Worm (Caenorhabditis elegans) whole organism, L1 larva: ENCODE measurements around the gene Y75B8A.6.

Experiments used
- aha-1 ChIP-seq: fragments of 150-350 bp; optimal IDR thresholded peaks from 2 replicates; lab custom pipeline; 2014; ENCODE audit warnings: missing biosample characterization, missing genetic modification characterization
- dpl-1 ChIP-seq, 3 experiments: fragments of 150-350 bp in 2 of 3; sonication (generic microtip) in 1 of 3; optimal IDR thresholded peaks; 2 replicates each; lab custom pipeline; 2014 to 2017; ENCODE audit warnings: missing biosample characterization in 3 of 3, missing genetic modification characterization in 3 of 3, missing genetic modification reagents in 3 of 3
- efl-1 ChIP-seq, 4 experiments: fragments of 150-350 bp; optimal IDR thresholded peaks in 3 of 4; peaks in 1 of 4; 1 replicate in 1 of 4; 2 replicates in 3 of 4; lab custom pipeline; 2014; ENCODE audit warnings: missing biosample characterization in 2 of 4, missing genetic modification characterization in 2 of 4, missing genetic modification reagents in 2 of 4
- egl-27 ChIP-seq, 2 experiments: fragments of 150-350 bp in 1 of 2; sonication (generic microtip); optimal IDR thresholded peaks; 3 replicates each; lab custom pipeline; 2017 to 2018; ENCODE audit warnings: missing biosample characterization in 2 of 2, missing genetic modification characterization in 2 of 2, missing genetic modification reagents in 2 of 2
- fkh-10 ChIP-seq: sonication (generic microtip); optimal IDR thresholded peaks from 2 replicates; lab custom pipeline; 2017; ENCODE audit warnings: missing biosample characterization, missing genetic modification reagents, missing genetic modification characterization
- irx-1 ChIP-seq: sonication (generic microtip); optimal IDR thresholded peaks from 2 replicates; lab custom pipeline; 2016; ENCODE audit warnings: missing genetic modification characterization, missing compliant biosample characterization
- jun-1 ChIP-seq: fragments of 150-350 bp; optimal IDR thresholded peaks from 2 replicates; lab custom pipeline; 2014; ENCODE audit warnings: missing biosample characterization, missing genetic modification reagents, missing genetic modification characterization
- lin-15B ChIP-seq: fragments of 150-350 bp; sonication (generic microtip); optimal IDR thresholded peaks from 3 replicates; lab custom pipeline; 2014; ENCODE audit warnings: missing biosample characterization, missing genetic modification characterization
- nhr-28 ChIP-seq: fragments of 150-350 bp; optimal IDR thresholded peaks from 2 replicates; lab custom pipeline; 2014; ENCODE audit warnings: missing biosample characterization, missing genetic modification characterization
- nhr-76 ChIP-seq: sonication (generic microtip); optimal IDR thresholded peaks from 2 replicates; lab custom pipeline; 2017; ENCODE audit warnings: missing biosample characterization, missing genetic modification characterization
- pqm-1 ChIP-seq: sonication (generic microtip); optimal IDR thresholded peaks from 3 replicates; lab custom pipeline; 2017; ENCODE audit warnings: missing biosample characterization, missing genetic modification characterization
- skn-1 ChIP-seq: fragments of 150-350 bp; optimal IDR thresholded peaks from 2 replicates; lab custom pipeline; 2014; ENCODE audit warnings: missing biosample characterization, missing genetic modification characterization
- ztf-4 ChIP-seq: fragments of 150-350 bp; optimal IDR thresholded peaks from 2 replicates; lab custom pipeline; 2014; ENCODE audit warnings: missing biosample characterization, missing genetic modification characterization

- TF ChIP-seq nhr-76 (tag; lab: Kevin White, UChicago), result no peak
- TF ChIP-seq lin-15B (tag; lab: Kevin White, UChicago), result no peak
- no peak for TF ChIP-seq irx-1 (tag; lab: Kevin White, UChicago)
- no peak for TF ChIP-seq aha-1 (tag; lab: Kevin White, UChicago)
- no peak for TF ChIP-seq efl-1 (optimal IDR thresholded peaks at IDR 0.05; lab: Kevin White, UChicago)
- no peak for TF ChIP-seq efl-1 (GFP tag; optimal IDR thresholded peaks at IDR 0.05 in 1 of 2; lab: Kevin White, UChicago)
- TF ChIP-seq pqm-1 (tag; lab: Kevin White, UChicago), result no peak
- TF ChIP-seq ztf-4 (tag; lab: Kevin White, UChicago), result no peak
- TF ChIP-seq skn-1, result no peak
- TF ChIP-seq fkh-10 (GFP tag; lab: Kevin White, UChicago), result no peak
- TF ChIP-seq egl-27 (tag; optimal IDR thresholded peaks at IDR 0.05; lab: Kevin White, UChicago), result no peak
- no peak for TF ChIP-seq jun-1 (tag; lab: Kevin White, UChicago)
- TF ChIP-seq nhr-28, result no peak
- no peak for TF ChIP-seq dpl-1 (GFP tag; optimal IDR thresholded peaks at IDR 0.05; lab: Kevin White, UChicago)
Measured at ce11 chrIII:12135580-12135979, 5.4 kb upstream of the Y75B8A.6 start.
